Worm (Caenorhabditis elegans) whole organism, young adult: ENCODE data around the gene klp-11.

Source experiments
- cebp-2 ChIP-seq: fragments of 200-800 bp; sonication (Bioruptor generic); IDR thresholded peaks from 2 replicates; pipeline ENCODE4 v1.3.6; 2022; ENCODE audit warnings: missing genetic modification characterization, missing compliant biosample characterization
- ets-4 ChIP-seq: fragments of 200-800 bp; sonication (Bioruptor generic); optimal IDR thresholded peaks from 2 replicates; lab custom pipeline; 2018; ENCODE audit warnings: mild to moderate bottlenecking, missing genetic modification characterization, missing compliant biosample characterization
- sea-2 ChIP-seq: fragments of 200-800 bp; sonication (Bioruptor generic); IDR thresholded peaks from 2 replicates; pipeline ENCODE4 v1.3.6; 2022; ENCODE audit warnings: missing genetic modification characterization, missing compliant biosample characterization

- no peak for TF ChIP-seq sea-2 (GFP tag; lab: Robert Waterston, UW)
- TF ChIP-seq cebp-2 (GFP tag; lab: Robert Waterston, UW), result no peak
- TF ChIP-seq ets-4, result no peak
Observed at ce11 chrIV:8739294-8739693, 22.6 kb downstream of the klp-11 start, which contains the start of gene F21D5.5.
